Worm (Caenorhabditis elegans) whole organism, L4 larva: Measurements from ENCODE around the gene F29B9.7.

Source experiments
- D1046.2 ChIP-seq: fragments of 200-800 bp; sonication (Bioruptor generic); IDR thresholded peaks from 2 replicates; pipeline ENCODE4 v1.3.6; 2022; ENCODE audit warnings: missing genetic modification characterization, missing compliant biosample characterization
- F10B5.3 ChIP-seq: sonication (generic microtip); optimal IDR thresholded peaks from 2 replicates; lab custom pipeline; 2016; ENCODE audit warnings: mild to moderate bottlenecking, missing genetic modification characterization, missing compliant biosample characterization
- F26F4.8 ChIP-seq: fragments of 200-800 bp; sonication (Bioruptor generic); conservative IDR thresholded peaks from 2 replicates; pipeline ENCODE4 v1.3.6; 2022; ENCODE audit warnings: missing genetic modification characterization, missing compliant biosample characterization
- F37D6.2 ChIP-seq: sonication (generic microtip); optimal IDR thresholded peaks from 2 replicates; lab custom pipeline; 2016; ENCODE audit warnings: mild to moderate bottlenecking, missing genetic modification characterization, missing compliant biosample characterization
- F44E2.7 ChIP-seq: fragments of 200-800 bp; sonication (Bioruptor generic); IDR thresholded peaks from 2 replicates; pipeline ENCODE4 v2.1.2; 2022; ENCODE audit warnings: missing genetic modification characterization, missing compliant biosample characterization
- F49E8.2 ChIP-seq: sonication (generic microtip); optimal IDR thresholded peaks from 2 replicates; lab custom pipeline; 2016; ENCODE audit warnings: missing compliant biosample characterization, mild to moderate bottlenecking, missing genetic modification characterization, borderline replicate concordance
- T20F7.1 ChIP-seq: fragments of 200-800 bp; sonication (Bioruptor generic); optimal IDR thresholded peaks from 2 replicates; lab custom pipeline; 2018; ENCODE audit warnings: mild to moderate bottlenecking, missing genetic modification characterization, missing compliant biosample characterization
- Y105C5A.15 ChIP-seq: fragments of 200-800 bp; sonication (Bioruptor generic); IDR thresholded peaks from 2 replicates; pipeline ENCODE4 v1.3.6; 2022; ENCODE audit warnings: missing genetic modification characterization, missing compliant biosample characterization
- Y75B8A.6 ChIP-seq: fragments of 200-800 bp; sonication (Bioruptor generic); IDR thresholded peaks from 2 replicates; pipeline ENCODE4 v1.3.6; 2022; ENCODE audit warnings: missing genetic modification reagents, missing genetic modification characterization, missing compliant biosample characterization
- ZK337.2 ChIP-seq: fragments of 200-800 bp; sonication (Bioruptor generic); IDR thresholded peaks from 2 replicates; pipeline ENCODE4 v1.3.6; 2022; ENCODE audit warnings: missing genetic modification reagents, missing genetic modification characterization, missing compliant biosample characterization
- ZK546.5 ChIP-seq, 2 experiments: sonication (generic microtip); optimal IDR thresholded peaks; 2 replicates each; lab custom pipeline; 2017; ENCODE audit warnings: missing biosample characterization in 2 of 2, missing genetic modification characterization in 2 of 2
- attf-4 ChIP-seq: sonication (generic microtip); optimal IDR thresholded peaks from 3 replicates; lab custom pipeline; 2017; ENCODE audit warnings: missing biosample characterization, missing genetic modification characterization
- ceh-20 ChIP-seq: fragments of 200-800 bp; sonication (Bioruptor generic); IDR thresholded peaks from 2 replicates; pipeline ENCODE4 v1.3.6; 2022; ENCODE audit warnings: missing genetic modification reagents, missing genetic modification characterization, missing compliant biosample characterization
- ceh-82 ChIP-seq: sonication (generic microtip); optimal IDR thresholded peaks from 2 replicates; lab custom pipeline; 2017; ENCODE audit warnings: missing biosample characterization, missing genetic modification characterization
- cey-2 ChIP-seq: sonication (generic microtip); optimal IDR thresholded peaks from 3 replicates; lab custom pipeline; 2017; ENCODE audit warnings: missing genetic modification characterization, mild to moderate bottlenecking, missing compliant biosample characterization, antibody characterized with exemption, borderline replicate concordance; ENCODE audit not compliant: insufficient read depth
- daf-12 ChIP-seq: fragments of 150-350 bp; optimal IDR thresholded peaks from 2 replicates; lab custom pipeline; 2014; ENCODE audit warnings: missing biosample characterization, missing genetic modification reagents, missing genetic modification characterization
- dmd-8 ChIP-seq: fragments of 200-800 bp; sonication (Bioruptor generic); IDR thresholded peaks from 2 replicates; pipeline ENCODE4 v1.3.6; 2022; ENCODE audit warnings: missing genetic modification characterization, missing compliant biosample characterization
- dve-1 ChIP-seq: sonication (generic microtip); optimal IDR thresholded peaks from 2 replicates; lab custom pipeline; 2017; ENCODE audit warnings: antibody characterized with exemption, mild to moderate bottlenecking, missing genetic modification characterization, missing compliant biosample characterization; ENCODE audit not compliant: insufficient read depth
- egl-43 ChIP-seq: fragments of 200-800 bp; sonication (Bioruptor generic); IDR thresholded peaks from 2 replicates; pipeline ENCODE4 v1.3.6; 2022; ENCODE audit warnings: missing genetic modification reagents, missing genetic modification characterization, missing compliant biosample characterization
- fkh-10 ChIP-seq: fragments of 150-350 bp; optimal IDR thresholded peaks from 2 replicates; lab custom pipeline; 2014; ENCODE audit warnings: missing biosample characterization, missing genetic modification reagents, missing genetic modification characterization
- fos-1 ChIP-seq: fragments of 150-350 bp; optimal IDR thresholded peaks from 2 replicates; lab custom pipeline; 2014; ENCODE audit warnings: missing biosample characterization, missing genetic modification characterization
- hif-1 ChIP-seq, 2 experiments: sonication (generic microtip); optimal IDR thresholded peaks; 2 replicates each; lab custom pipeline; 2016 to 2017; ENCODE audit warnings: missing compliant biosample characterization in 2 of 2, missing genetic modification characterization in 2 of 2, missing genetic modification reagents in 2 of 2, missing genotype in 2 of 2, mild to moderate bottlenecking in 1 of 2
- hlh-11 ChIP-seq: fragments of 200-800 bp; sonication (Bioruptor generic); optimal IDR thresholded peaks from 2 replicates; lab custom pipeline; 2018; ENCODE audit warnings: mild to moderate bottlenecking, missing genetic modification characterization, missing compliant biosample characterization
- lin-13 ChIP-seq: fragments of 150-350 bp; optimal IDR thresholded peaks from 2 replicates; lab custom pipeline; 2014; ENCODE audit warnings: missing biosample characterization, missing genetic modification reagents, missing genetic modification characterization
- lin-39 ChIP-seq: fragments of 150-350 bp; optimal IDR thresholded peaks from 2 replicates; lab custom pipeline; 2014; ENCODE audit warnings: missing biosample characterization, missing genetic modification reagents, missing genetic modification characterization
- lir-3 ChIP-seq: sonication (generic microtip); optimal IDR thresholded peaks from 2 replicates; lab custom pipeline; 2016; ENCODE audit warnings: mild to moderate bottlenecking, missing genetic modification characterization, missing compliant biosample characterization
- lsy-2 ChIP-seq, 2 experiments: fragments of 150-350 bp in 1 of 2; sonication (generic microtip) in 1 of 2; optimal IDR thresholded peaks; 2 replicates each; lab custom pipeline; 2014 to 2017; ENCODE audit warnings: missing biosample characterization in 2 of 2, missing genetic modification characterization in 2 of 2
- madf-9 ChIP-seq: fragments of 200-800 bp; sonication (Bioruptor generic); conservative IDR thresholded peaks from 2 replicates; pipeline ENCODE4 v1.3.6; 2022; ENCODE audit warnings: missing genetic modification reagents, missing genetic modification characterization, missing compliant biosample characterization
- mdl-1 ChIP-seq, 2 experiments: fragments of 150-350 bp in 1 of 2; sonication (generic microtip) in 1 of 2; optimal IDR thresholded peaks; 2 replicates each; lab custom pipeline; 2014 to 2017; ENCODE audit warnings: missing biosample characterization in 2 of 2, missing genetic modification characterization in 2 of 2
- mdt-29 ChIP-seq: fragments of 200-800 bp; sonication (Bioruptor generic); IDR thresholded peaks from 2 replicates; pipeline ENCODE4 v1.3.6; 2022; ENCODE audit warnings: missing genetic modification reagents, missing genetic modification characterization, missing compliant biosample characterization
- mxl-2 ChIP-seq: fragments of 200-800 bp; sonication (Bioruptor generic); conservative IDR thresholded peaks from 2 replicates; pipeline ENCODE4 v1.3.6; 2022; ENCODE audit warnings: missing genetic modification reagents, missing genetic modification characterization, missing compliant biosample characterization
- nhr-10 ChIP-seq: fragments of 150-350 bp; optimal IDR thresholded peaks from 2 replicates; lab custom pipeline; 2014; ENCODE audit warnings: missing biosample characterization, missing genetic modification characterization
- nhr-237 ChIP-seq: sonication (generic microtip); optimal IDR thresholded peaks from 2 replicates; lab custom pipeline; 2017; ENCODE audit warnings: missing biosample characterization, missing genetic modification characterization
- nhr-25 ChIP-seq: sonication (generic microtip); optimal IDR thresholded peaks from 2 replicates; lab custom pipeline; 2017; ENCODE audit warnings: missing genetic modification characterization, mild to moderate bottlenecking, missing compliant biosample characterization, antibody characterized with exemption, moderate library complexity, borderline replicate concordance; ENCODE audit not compliant: insufficient read depth
- nhr-42 ChIP-seq: fragments of 200-800 bp; sonication (Bioruptor generic); IDR thresholded peaks from 2 replicates; pipeline ENCODE4 v1.3.6; 2022; ENCODE audit warnings: missing genetic modification characterization, missing compliant biosample characterization
- nhr-76 ChIP-seq: fragments of 150-350 bp; optimal IDR thresholded peaks from 2 replicates; lab custom pipeline; 2014; ENCODE audit warnings: missing biosample characterization, missing genetic modification characterization
- pha-4 ChIP-seq, 2 experiments: fragments of 150-350 bp in 1 of 2; fragments of 200-800 bp in 1 of 2; sonication (Bioruptor generic) in 1 of 2; IDR thresholded peaks in 1 of 2; optimal IDR thresholded peaks in 1 of 2; 2 replicates each; pipeline versions ENCODE4 v1.3.6 to Lab custom; 2014 to 2022; ENCODE audit warnings: missing genetic modification characterization in 2 of 2, missing genetic modification reagents in 2 of 2, missing biosample characterization in 1 of 2, missing compliant biosample characterization in 1 of 2
- saeg-2 ChIP-seq: fragments of 200-800 bp; sonication (Bioruptor generic); IDR thresholded peaks from 2 replicates; pipeline ENCODE4 v1.3.6; 2022; ENCODE audit warnings: missing genetic modification reagents, missing genetic modification characterization, missing compliant biosample characterization
- skn-1 ChIP-seq: fragments of 150-350 bp; optimal IDR thresholded peaks from 2 replicates; lab custom pipeline; 2014; ENCODE audit warnings: missing biosample characterization, missing genetic modification characterization
- spr-1 ChIP-seq: sonication (generic microtip); optimal IDR thresholded peaks from 2 replicates; lab custom pipeline; 2016; ENCODE audit warnings: mild to moderate bottlenecking, missing genetic modification characterization, missing compliant biosample characterization
- tra-1 ChIP-seq: fragments of 200-800 bp; sonication (Bioruptor generic); IDR thresholded peaks from 2 replicates; pipeline ENCODE4 v1.3.6; 2022; ENCODE audit warnings: missing genetic modification reagents, missing genetic modification characterization, missing compliant biosample characterization
- unc-130 ChIP-seq: sonication (generic microtip); optimal IDR thresholded peaks from 2 replicates; lab custom pipeline; 2016; ENCODE audit warnings: missing genetic modification reagents, missing genetic modification characterization, missing compliant biosample characterization
- unc-62 ChIP-seq, 3 experiments: fragments of 150-350 bp in 1 of 3; sonication (generic microtip); optimal IDR thresholded peaks in 2 of 3; peaks in 1 of 3; 1 replicate in 1 of 3; 2 replicates in 2 of 3; lab custom pipeline; 2014 to 2017; ENCODE audit warnings: missing biosample characterization in 3 of 3, missing genetic modification characterization in 3 of 3, missing genetic modification reagents in 3 of 3, missing genotype in 1 of 3
- zag-1 ChIP-seq: fragments of 150-350 bp; optimal IDR thresholded peaks from 2 replicates; lab custom pipeline; 2014; ENCODE audit warnings: missing biosample characterization, missing genetic modification characterization
- zfp-2 ChIP-seq: sonication (generic microtip); optimal IDR thresholded peaks from 2 replicates; lab custom pipeline; 2016; ENCODE audit warnings: mild to moderate bottlenecking, missing genetic modification characterization, missing compliant biosample characterization
- zip-11 ChIP-seq: fragments of 200-800 bp; sonication (Bioruptor generic); IDR thresholded peaks from 2 replicates; pipeline ENCODE4 v1.3.6; 2022; ENCODE audit warnings: missing genetic modification characterization, missing compliant biosample characterization
- ztf-11 ChIP-seq: fragments of 150-350 bp; optimal IDR thresholded peaks from 2 replicates; lab custom pipeline; 2014; ENCODE audit warnings: missing biosample characterization, missing genetic modification characterization

F29B9.7 gene

ce11 chrIV:4673332-4673731, 23.8 kb downstream of the F29B9.7 start:
- TF ChIP-seq spr-1 (tag; lab: Kevin White, UChicago) (no peak), nhr-25 (tag; lab: Kevin White, UChicago) (no peak), unc-130 (no peak), ztf-11 (tag; lab: Kevin White, UChicago) (no peak), F26F4.8 (GFP tag; lab: Robert Waterston, UW) (no peak), mdl-1 (tag; optimal IDR thresholded peaks at IDR 0.05; lab: Kevin White, UChicago) (no peak), egl-43 (no peak), ZK337.2 (GFP tag; lab: Robert Waterston, UW) (no peak)

- no peak for TF ChIP-seq dve-1 (tag; lab: Kevin White, UChicago)
- TF ChIP-seq F44E2.7 (GFP tag; lab: Robert Waterston, UW), result no peak
- TF ChIP-seq nhr-237 (tag; lab: Kevin White, UChicago), result no peak
- TF ChIP-seq hif-1 (tag; optimal IDR thresholded peaks at IDR 0.05; lab: Kevin White, UChicago), result no peak
- TF ChIP-seq F49E8.2 (tag; lab: Kevin White, UChicago), result no peak
- no peak for TF ChIP-seq lsy-2 (tag; optimal IDR thresholded peaks at IDR 0.05; lab: Kevin White, UChicago)
- no peak for TF ChIP-seq cey-2 (tag; lab: Kevin White, UChicago)
- TF ChIP-seq unc-62 (GFP tag; optimal IDR thresholded peaks at IDR 0.05 in 1 of 2; lab: Kevin White, UChicago), result no peak
- no peak for TF ChIP-seq unc-62 (tag; optimal IDR thresholded peaks at IDR 0.05; lab: Kevin White, UChicago)
These were observed 24.8 kb downstream of the F29B9.7 start for ce11 chrIV:4674322-4674721.

- TF ChIP-seq nhr-10 (tag; lab: Kevin White, UChicago) (no peak), lir-3 (tag; lab: Kevin White, UChicago) (no peak), F37D6.2 (no peak), unc-130 (no peak), zip-11 (GFP tag; lab: Robert Waterston, UW) (no peak), mxl-2 (GFP tag; lab: Robert Waterston, UW) (no peak), lin-39 (tag; lab: Kevin White, UChicago) (no peak), nhr-76 (tag; lab: Kevin White, UChicago) (no peak), F10B5.3 (no peak), tra-1 (GFP tag; lab: Robert Waterston, UW) (no peak), ZK546.5 (tag; optimal IDR thresholded peaks at IDR 0.05; lab: Kevin White, UChicago) (no peak), fos-1 (no peak), Y75B8A.6 (GFP tag; lab: Robert Waterston, UW) (no peak), T20F7.1 (no peak), ceh-20 (GFP tag; lab: Robert Waterston, UW) (no peak), daf-12 (tag; lab: Kevin White, UChicago) (no peak), skn-1 (no peak), lsy-2 (tag; optimal IDR thresholded peaks at IDR 0.05; lab: Kevin White, UChicago) (no peak)
These were observed 29.2 kb downstream of the F29B9.7 start, which contains the start of gene kin-36 for ce11 chrIV:4678718-4679117. Gene kin-36, plus strand, starts transcription at chrIV:4679018.

- TF ChIP-seq ztf-11 (tag; lab: Kevin White, UChicago) (no peak), zfp-2 (no peak), hlh-11 (no peak), dmd-8 (GFP tag; lab: Robert Waterston, UW) (no peak), pha-4 (GFP tag; IDR thresholded peaks at IDR 0.05; lab: Robert Waterston, UW) (no peak), pha-4 (tag; optimal IDR thresholded peaks at IDR 0.05; lab: Kevin White, UChicago) (no peak), lin-13 (no peak), attf-4 (no peak), fkh-10 (GFP tag; lab: Kevin White, UChicago) (no peak), zag-1 (tag; lab: Kevin White, UChicago) (no peak), Y75B8A.6 (GFP tag; lab: Robert Waterston, UW) (no peak), Y105C5A.15 (no peak), ceh-82 (tag; lab: Kevin White, UChicago) (no peak), mdt-29 (GFP tag; lab: Robert Waterston, UW) (no peak), saeg-2 (GFP tag; lab: Robert Waterston, UW) (no peak), nhr-42 (no peak), D1046.2 (GFP tag; lab: Robert Waterston, UW) (no peak), madf-9 (GFP tag; lab: Robert Waterston, UW) (no peak)
These were observed 33.6 kb downstream of the F29B9.7 start for ce11 chrIV:4683149-4683548.
